Worm (Caenorhabditis elegans) whole organism, L4/young adult: ENCODE measurements around the gene pafo-1.

Experiments
- dao-5 ChIP-seq: sonication (generic microtip); optimal IDR thresholded peaks from 2 replicates; lab custom pipeline; 2016; ENCODE audit warnings: missing genotype, missing genetic modification characterization, moderate library complexity, missing compliant biosample characterization
- him-1 ChIP-seq: sonication (generic microtip); optimal IDR thresholded peaks from 2 replicates; lab custom pipeline; 2016; ENCODE audit warnings: missing genotype, missing genetic modification reagents, missing genetic modification characterization, missing compliant biosample characterization

DNA sequence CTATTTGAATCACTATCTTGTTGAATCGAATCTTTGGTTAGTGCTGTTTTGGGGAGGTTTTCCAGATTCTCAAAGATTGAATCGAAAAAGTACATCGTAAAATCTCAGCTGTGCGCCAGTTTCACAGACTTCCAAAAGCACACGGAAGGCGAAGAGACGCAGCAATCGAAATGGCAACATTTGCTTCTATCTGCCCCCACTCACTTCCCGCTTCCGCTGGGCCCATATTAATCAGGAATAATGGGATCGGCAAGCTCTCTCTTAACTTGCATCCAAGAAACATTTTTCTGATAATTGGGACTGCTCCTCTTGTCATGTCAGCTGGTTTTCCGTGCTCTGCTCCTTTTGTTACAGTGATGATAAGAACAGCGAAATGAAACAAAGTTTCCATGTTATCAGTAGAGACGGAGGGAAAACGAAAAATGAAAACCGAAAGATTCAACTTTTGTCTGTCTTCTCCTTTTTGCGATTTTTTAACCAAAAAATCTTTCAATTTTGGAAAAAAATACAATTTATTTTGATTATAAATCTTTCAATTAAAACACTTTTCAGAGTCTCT, 14.1 kb downstream of the pafo-1 start:
- no peak for TF ChIP-seq dao-5 (tag; lab: Kevin White, UChicago)
- TF ChIP-seq him-1 (tag; lab: Kevin White, UChicago): no peak
